Worm (Caenorhabditis elegans): ENCODE results near the gene srd-55.

srd-55 gene

DNA sequence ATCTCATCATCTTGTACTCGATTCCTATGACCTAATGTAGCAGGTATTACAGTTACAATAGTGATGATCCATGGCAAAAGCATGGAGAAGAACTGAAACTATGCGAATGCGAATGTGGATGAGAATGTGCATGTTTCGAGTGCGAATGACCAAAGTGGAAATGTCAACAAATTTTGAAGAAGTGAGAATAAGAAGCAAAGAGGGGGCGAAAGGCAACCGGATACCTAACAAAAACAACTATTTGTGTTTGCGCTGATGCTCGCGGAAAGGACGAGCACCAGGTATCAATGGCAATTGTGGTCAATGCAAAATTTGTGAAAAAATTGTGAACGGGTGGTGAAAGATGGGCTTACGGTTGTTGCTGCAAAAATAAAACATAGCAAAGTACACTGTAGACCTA, 5.7 kb upstream of the srd-55 start, which contains the start of gene nas-7 (continued):
- TF ChIP-seq Y79H2A.3 (GFP tag; conservative IDR thresholded peaks at IDR 0.05), result no peak

DNA sequence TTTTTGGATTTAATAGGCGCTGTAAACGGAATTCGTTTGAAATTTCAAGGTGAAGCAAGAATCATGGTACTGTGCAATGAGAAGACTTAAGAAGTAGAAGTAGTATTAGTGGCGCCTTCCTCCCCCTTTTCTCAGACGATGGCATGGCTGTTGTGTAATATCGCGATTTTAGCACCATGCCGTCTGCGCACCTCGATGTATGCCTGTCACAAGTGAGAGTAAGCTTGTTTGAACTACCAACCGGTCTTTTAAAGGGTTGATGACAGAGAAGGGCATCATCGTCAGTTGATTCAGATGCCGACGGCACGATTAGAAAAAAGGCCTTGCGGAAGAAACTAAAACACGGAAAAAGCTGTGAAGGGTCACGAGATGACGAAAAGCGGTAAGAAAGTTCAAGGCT, 4.3 kb upstream of the srd-55 start:
- TF ChIP-seq sdz-38 (tag; optimal IDR thresholded peaks at IDR 0.05) (no peak), D2030.7 (GFP tag; IDR thresholded peaks at IDR 0.05) (no peak), dpl-1 (GFP tag; optimal IDR thresholded peaks at IDR 0.05) (no peak), B0035.1 (tag; optimal IDR thresholded peaks at IDR 0.05) (no peak), ztf-3 (GFP tag; optimal IDR thresholded peaks at IDR 0.05) (no peak), F55B11.4 (tag; optimal IDR thresholded peaks at IDR 0.05; ENCODE audit: borderline replicate concordance, insufficient read depth) (no peak), F39B2.1 (GFP tag; IDR thresholded peaks at IDR 0.05) (no peak), madf-6 (GFP tag; IDR thresholded peaks at IDR 0.05) (no peak), ztf-6 (GFP tag; IDR thresholded peaks at IDR 0.05) (no peak), sptf-2 (GFP tag; optimal IDR thresholded peaks at IDR 0.05) (no peak), lir-1 (GFP tag; conservative IDR thresholded peaks at IDR 0.05) (no peak), mxl-1 (tag; optimal IDR thresholded peaks at IDR 0.05) (no peak), hlh-26 (GFP tag; conservative IDR thresholded peaks at IDR 0.05) (no peak), Y79H2A.3 (GFP tag; conservative IDR thresholded peaks at IDR 0.05) (no peak)

DNA sequence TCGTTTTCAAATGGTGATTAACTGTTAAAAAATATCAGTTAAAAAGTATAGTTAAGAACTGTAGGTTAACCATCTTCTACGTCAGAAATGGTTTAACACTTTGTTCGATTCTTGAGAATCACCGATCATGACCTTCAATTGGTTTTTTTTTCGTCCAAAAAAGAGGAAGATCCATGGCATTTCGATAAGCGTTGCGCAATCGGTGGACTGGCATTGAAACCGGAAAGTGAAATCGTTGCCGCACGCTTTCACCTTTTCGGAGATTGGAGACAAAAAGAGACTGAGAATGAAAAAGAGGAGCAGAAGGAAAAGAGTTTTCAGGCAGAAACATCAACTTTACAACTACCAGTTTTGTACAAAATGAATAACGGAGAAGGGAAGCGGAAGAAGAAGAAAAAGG, 3.0 kb upstream of the srd-55 start:
- TF ChIP-seq D2030.7 (GFP tag; IDR thresholded peaks at IDR 0.05) (no peak), attf-3 (GFP tag; conservative IDR thresholded peaks at IDR 0.05) (no peak), bed-2 (GFP tag; IDR thresholded peaks at IDR 0.05) (no peak), F52B5.7 (tag; optimal IDR thresholded peaks at IDR 0.05) (no peak), athp-1 (tag; optimal IDR thresholded peaks at IDR 0.05) (no peak), mes-4 (tag; optimal IDR thresholded peaks at IDR 0.05) (no peak), lin-26 (GFP tag; IDR thresholded peaks at IDR 0.05) (no peak), unc-62 (GFP tag; optimal IDR thresholded peaks at IDR 0.05) (no peak), hsf-1 (GFP tag; IDR thresholded peaks at IDR 0.05) (no peak), rcor-1 (GFP tag; IDR thresholded peaks at IDR 0.05) (no peak), snpc-1.3 (tag; optimal IDR thresholded peaks at IDR 0.05; ENCODE audit: insufficient read depth) (no peak), tbx-9 (tag; optimal IDR thresholded peaks at IDR 0.05; ENCODE audit: borderline replicate concordance) (no peak), ceh-91 (GFP tag; IDR thresholded peaks at IDR 0.05) (no peak)

DNA sequence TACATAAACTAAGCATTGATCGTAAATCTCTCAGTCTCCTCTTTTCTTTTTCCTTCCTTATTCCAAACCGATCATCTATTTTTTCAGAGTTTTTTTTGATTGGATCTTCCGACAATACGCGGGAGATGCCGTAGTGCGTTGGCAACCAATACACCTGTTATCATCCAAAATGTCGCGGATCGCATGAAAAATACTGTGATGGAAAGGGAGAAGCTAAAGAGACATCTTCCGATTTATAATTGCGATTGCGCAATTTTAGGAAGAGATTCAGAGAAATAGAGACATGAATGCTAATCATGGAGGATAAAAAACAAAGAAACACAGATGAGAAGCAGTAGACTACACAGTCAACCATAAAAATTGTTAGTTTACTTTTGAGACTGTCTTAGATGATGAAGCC, 1.9 kb upstream of the srd-55 start:
- no peak for TF ChIP-seq hmg-20 (GFP tag; IDR thresholded peaks at IDR 0.05)
- no peak for TF ChIP-seq F57C9.4 (tag; optimal IDR thresholded peaks at IDR 0.05)

DNA sequence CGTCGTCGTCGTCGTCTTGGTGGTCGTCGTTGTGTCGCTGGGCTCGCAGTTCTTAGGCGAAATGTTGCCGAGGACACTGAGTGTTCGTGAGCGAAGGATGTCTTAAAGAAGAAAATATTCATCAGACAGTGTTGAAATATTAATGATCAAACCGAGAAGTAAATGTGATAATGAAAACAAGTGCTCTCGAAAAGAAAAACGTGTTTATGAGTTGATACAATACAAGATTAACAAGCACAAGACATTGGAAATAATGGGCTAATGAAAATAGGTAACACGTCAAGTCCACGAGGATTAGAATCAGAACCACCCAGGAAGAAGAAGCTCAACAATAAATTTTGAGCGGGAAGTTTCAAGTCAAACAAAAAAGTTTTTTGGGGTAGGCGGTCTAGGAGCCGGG, 3.6 kb downstream of the srd-55 start, which contains the start of gene K02A2.5:
TSS of gene K02A2.5 (minus strand) at position 101 of the 400 bp plus-strand sequence.
- TF ChIP-seq attf-5 (GFP tag; optimal IDR thresholded peaks at IDR 0.05) (no peak), K12H6.12 (tag; optimal IDR thresholded peaks at IDR 0.05) (no peak), nhr-80 (tag; optimal IDR thresholded peaks at IDR 0.05) (no peak)

DNA sequence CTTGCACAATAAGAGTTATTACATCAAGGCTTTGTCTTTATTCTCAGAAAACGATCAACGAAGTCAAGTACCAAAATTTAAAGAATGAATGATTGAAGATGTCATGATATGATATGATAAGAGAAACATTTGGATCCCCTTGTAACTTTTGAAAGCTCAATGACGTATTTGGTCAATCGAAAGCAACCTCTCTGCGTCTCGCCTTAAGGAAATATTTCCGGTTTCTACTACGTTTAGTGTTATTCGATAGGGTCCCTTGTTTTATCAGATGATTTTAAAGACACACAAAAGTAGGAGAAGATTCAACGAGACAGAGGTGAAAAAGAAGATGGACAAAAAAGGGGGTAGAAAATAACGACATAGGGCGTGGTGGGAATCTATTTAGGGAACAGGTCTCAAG, 5.0 kb downstream of the srd-55 start:
- TF ChIP-seq lin-26 (GFP tag; IDR thresholded peaks at IDR 0.05) (no peak), C17E4.6 (GFP tag; IDR thresholded peaks at IDR 0.05) (no peak), snpc-3.4 (tag; optimal IDR thresholded peaks at IDR 0.05) (no peak), akir-1 (GFP tag; optimal IDR thresholded peaks at IDR 0.05) (no peak), lsl-1 (GFP tag; optimal IDR thresholded peaks at IDR 0.05) (no peak), ceh-27 (GFP tag; optimal IDR thresholded peaks at IDR 0.05) (no peak)

All from whole organism, young adult.